Comparison of ENCODE assay signal across 3 fruit fly cellular contexts in the genomic region with DNA sequence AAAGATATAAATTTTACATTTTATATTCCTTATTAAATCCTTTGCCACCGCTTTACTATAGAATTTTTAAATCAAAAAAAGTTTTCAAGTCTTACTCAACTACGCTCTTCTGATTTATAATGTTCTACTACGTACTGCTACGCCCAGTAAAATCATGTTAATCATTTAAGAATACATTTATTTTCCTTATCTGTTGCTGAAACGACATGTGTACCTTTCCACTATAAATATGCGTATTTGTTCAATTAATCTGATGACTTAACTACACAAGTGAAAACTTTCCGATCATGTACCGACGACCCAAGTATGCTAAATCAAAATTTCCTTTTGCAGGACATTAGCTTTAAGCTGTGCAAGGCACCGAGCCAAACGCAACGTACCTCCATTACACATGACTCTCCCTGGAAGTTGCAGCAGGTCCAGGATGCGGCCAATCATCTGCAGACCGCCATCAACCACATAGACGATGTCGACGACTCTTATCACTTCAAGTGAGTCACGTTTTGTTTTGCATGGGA.
TF ChIP-seq lines count a peak whose summit lies in the region.

No protein-coding gene starts in this region.

- TF ChIP-seq CTCF in whole organism, embryonic (GFP tag; optimal IDR thresholded peaks at IDR 0.05; lab: Kevin White, UChicago): no peak

TF ChIP-seq in whole organism, embryonic, 481 proteins besides CTCF, POLR2A, EP300 and RAD21 (continues in another document):
- TF ChIP-seq CG2712 (tag; optimal IDR thresholded peaks at IDR 0.05; lab: Kevin White, UChicago): no peak
- TF ChIP-seq Fer2 (tag; optimal IDR thresholded peaks at IDR 0.05; lab: Kevin White, UChicago): no peak
- peak; percentile 30 for TF ChIP-seq CG33557 (GFP tag; optimal IDR thresholded peaks at IDR 0.05; lab: Kevin White, UChicago)
- no peak for TF ChIP-seq nom (GFP tag; optimal IDR thresholded peaks at IDR 0.05; lab: Kevin White, UChicago)
- peak; percentile 18 for TF ChIP-seq bab2 (GFP tag; optimal IDR thresholded peaks at IDR 0.05; lab: Kevin White, UChicago)
- no peak for TF ChIP-seq cato (GFP tag; optimal IDR thresholded peaks at IDR 0.05; lab: Kevin White, UChicago; ENCODE audit: borderline replicate concordance)
- TF ChIP-seq phol (tag; optimal IDR thresholded peaks at IDR 0.05; lab: Kevin White, UChicago): no peak
- no peak for TF ChIP-seq zfh2 (GFP tag; optimal IDR thresholded peaks at IDR 0.05; lab: Kevin White, UChicago)
- TF ChIP-seq hb (GFP tag; IDR thresholded peaks at IDR 0.05; lab: Robert Waterston, UW; ENCODE audit: partially characterized antibody): no peak
- no peak for TF ChIP-seq ems (GFP tag; optimal IDR thresholded peaks at IDR 0.05; lab: Kevin White, UChicago)
- peak; percentile 57 for TF ChIP-seq Med (GFP tag; lab: Kevin White, UChicago)
- TF ChIP-seq Blimp-1 (GFP tag; optimal IDR thresholded peaks at IDR 0.05; lab: Kevin White, UChicago): peak; percentile 12
- TF ChIP-seq HmgD (GFP tag; optimal IDR thresholded peaks at IDR 0.05; lab: Kevin White, UChicago): no peak
- TF ChIP-seq CG2678 (tag; optimal IDR thresholded peaks at IDR 0.05; lab: Kevin White, UChicago): peak; percentile 23
- no peak for TF ChIP-seq Mes4 (GFP tag; optimal IDR thresholded peaks at IDR 0.05; lab: Kevin White, UChicago)
- no peak for TF ChIP-seq maf-S (GFP tag; optimal IDR thresholded peaks at IDR 0.05; lab: Kevin White, UChicago)
- TF ChIP-seq CG12104 (GFP tag; optimal IDR thresholded peaks at IDR 0.05; lab: Kevin White, UChicago): no peak
- TF ChIP-seq cg (GFP tag; optimal IDR thresholded peaks at IDR 0.05; lab: Kevin White, UChicago): no peak
- TF ChIP-seq CG16779 (GFP tag; IDR thresholded peaks at IDR 0.05; lab: Robert Waterston, UW): no peak
- TF ChIP-seq CG7987 (GFP tag; optimal IDR thresholded peaks at IDR 0.05; lab: Kevin White, UChicago): no peak
- TF ChIP-seq stwl (tag; optimal IDR thresholded peaks at IDR 0.05; lab: Kevin White, UChicago): no peak
- no peak for TF ChIP-seq scrt (GFP tag; optimal IDR thresholded peaks at IDR 0.05; lab: Kevin White, UChicago)
- TF ChIP-seq CG3838 (GFP tag; optimal IDR thresholded peaks at IDR 0.05; lab: Kevin White, UChicago): no peak
- no peak for TF ChIP-seq BEAF-32 (GFP tag; optimal IDR thresholded peaks at IDR 0.05; lab: Kevin White, UChicago)
- TF ChIP-seq Hmr (GFP tag; optimal IDR thresholded peaks at IDR 0.05; lab: Kevin White, UChicago): no peak
- no peak for TF ChIP-seq hbn (GFP tag; IDR thresholded peaks at IDR 0.05; lab: Robert Waterston, UW; ENCODE audit: partially characterized antibody)
- no peak for TF ChIP-seq en (GFP tag; optimal IDR thresholded peaks at IDR 0.05; lab: Kevin White, UChicago)
- TF ChIP-seq tin (GFP tag; optimal IDR thresholded peaks at IDR 0.05; lab: Kevin White, UChicago): no peak
- no peak for TF ChIP-seq nerfin-1 (tag; optimal IDR thresholded peaks at IDR 0.05; lab: Kevin White, UChicago)

TF ChIP-seq in whole organism, prepupa, 60 proteins besides CTCF, POLR2A, EP300 and RAD21:
- TF ChIP-seq Eip78C (GFP tag; lab: Kevin White, UChicago) (peak; percentile 69), CG6808 (GFP tag; optimal IDR thresholded peaks at IDR 0.05; lab: Kevin White, UChicago) (peak; percentile 5), ss (GFP tag; optimal IDR thresholded peaks at IDR 0.05; lab: Kevin White, UChicago) (peak in 1 of 2 experiments; percentile 45), CG10669 (GFP tag; optimal IDR thresholded peaks at IDR 0.05; lab: Kevin White, UChicago) (peak; percentile 38), CG8319 (GFP tag; optimal IDR thresholded peaks at IDR 0.05; lab: Kevin White, UChicago) (no peak), CG9139 (GFP tag; optimal IDR thresholded peaks at IDR 0.05; lab: Kevin White, UChicago) (peak; percentile 27), CG4318 (GFP tag; optimal IDR thresholded peaks at IDR 0.05; lab: Kevin White, UChicago) (no peak), CG6792 (GFP tag; optimal IDR thresholded peaks at IDR 0.05; lab: Kevin White, UChicago) (no peak), CG8632 (GFP tag; optimal IDR thresholded peaks at IDR 0.05; lab: Kevin White, UChicago) (peak; percentile 5), spab (GFP tag; optimal IDR thresholded peaks at IDR 0.05; lab: Kevin White, UChicago) (peak; percentile 17)

TF ChIP-seq in whole organism, pupa, 21 proteins besides CTCF, POLR2A, EP300 and RAD21:
- TF ChIP-seq CG8159 (tag; optimal IDR thresholded peaks at IDR 0.05; lab: Kevin White, UChicago) (peak; percentile 1), EcR (GFP tag; optimal IDR thresholded peaks at IDR 0.05; lab: Kevin White, UChicago) (peak; percentile 37), CG12605 (GFP tag; IDR thresholded peaks at IDR 0.05; lab: Robert Waterston, UW) (no peak), gl (tag; optimal IDR thresholded peaks at IDR 0.05; lab: Kevin White, UChicago) (peak; percentile 22)

Comparison
In these comparisons a context has a peak if more than half of its experiments do, and no peak if none do; other contexts are left out.
1. Of the 7 proteins assayed by ChIP-seq in both whole organism, embryonic and whole organism, prepupa: peak only in whole organism, embryonic: Blimp-1; only in whole organism, prepupa: none; in both: none; in neither: 6.